Fruit fly (Drosophila melanogaster): ENCODE measurements around the gene CG5861.

CG5861 gene

DNA sequence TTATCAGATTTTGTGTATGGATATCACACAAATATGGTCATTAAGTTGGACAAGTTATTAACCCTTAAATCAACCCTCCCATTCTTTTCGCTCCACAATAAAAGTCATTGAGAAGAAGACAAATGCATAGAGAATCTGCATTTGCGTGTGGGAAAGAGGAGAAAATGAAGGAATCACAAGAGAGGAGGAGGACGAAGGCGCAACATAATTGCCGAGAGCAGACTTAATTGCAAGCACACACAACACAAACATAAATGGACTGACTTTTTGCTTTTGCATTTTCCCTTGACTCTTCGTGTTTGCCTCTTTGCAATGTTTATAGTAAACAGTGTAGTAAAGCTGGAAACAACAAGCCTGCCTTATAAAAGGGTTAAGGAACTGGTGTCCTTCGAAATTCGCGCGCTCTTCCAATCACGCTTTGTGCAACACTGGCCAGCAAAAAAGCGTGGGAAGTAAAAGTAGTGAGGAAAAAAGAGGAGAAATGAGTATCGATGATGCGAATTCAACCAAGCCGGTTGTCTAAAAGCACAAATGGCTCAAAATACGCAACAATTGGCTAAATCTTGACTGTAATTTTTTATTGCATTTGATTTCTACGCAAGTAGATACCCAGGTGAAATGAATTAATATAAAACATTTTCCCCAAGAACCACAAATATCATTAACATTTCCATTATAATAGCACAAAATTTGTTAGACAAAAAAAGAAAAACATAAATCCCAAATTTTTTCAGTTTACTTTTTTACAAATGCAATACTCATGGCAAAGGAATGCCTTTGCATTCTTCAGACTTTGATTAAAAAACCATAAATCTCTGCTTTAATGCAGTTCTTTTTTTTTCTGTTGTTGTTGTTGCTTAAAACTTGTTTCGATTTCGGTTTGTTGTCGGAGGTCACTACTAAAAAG is 39.7 kb downstream of the CG5861 start:
- TF ChIP-seq CG17801 (GFP tag; optimal IDR thresholded peaks at IDR 0.05; ENCODE audit: partially characterized antibody): no peak

DNA sequence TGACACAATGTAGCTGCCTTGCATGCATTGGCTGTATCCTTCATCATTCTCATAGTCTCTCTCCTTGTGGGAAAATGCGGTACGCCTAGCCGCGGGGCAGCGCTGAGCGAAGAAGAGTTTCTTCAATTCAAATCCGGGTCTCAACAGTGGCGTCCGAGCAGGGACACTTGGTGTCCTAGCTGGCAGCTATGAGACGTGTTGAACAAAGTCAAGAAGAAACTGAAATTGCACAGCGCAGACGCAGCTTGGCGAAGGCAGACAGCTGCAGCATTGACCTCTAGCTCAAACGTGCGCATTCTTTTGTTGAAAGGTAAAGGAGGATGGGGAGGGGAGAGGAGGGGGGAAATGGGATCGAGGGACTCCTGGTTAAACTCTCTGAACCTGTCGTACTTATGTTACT is 43.4 kb downstream of the CG5861 start:
- no peak for TF ChIP-seq CG17801 (GFP tag; optimal IDR thresholded peaks at IDR 0.05; ENCODE audit: partially characterized antibody)

DNA sequence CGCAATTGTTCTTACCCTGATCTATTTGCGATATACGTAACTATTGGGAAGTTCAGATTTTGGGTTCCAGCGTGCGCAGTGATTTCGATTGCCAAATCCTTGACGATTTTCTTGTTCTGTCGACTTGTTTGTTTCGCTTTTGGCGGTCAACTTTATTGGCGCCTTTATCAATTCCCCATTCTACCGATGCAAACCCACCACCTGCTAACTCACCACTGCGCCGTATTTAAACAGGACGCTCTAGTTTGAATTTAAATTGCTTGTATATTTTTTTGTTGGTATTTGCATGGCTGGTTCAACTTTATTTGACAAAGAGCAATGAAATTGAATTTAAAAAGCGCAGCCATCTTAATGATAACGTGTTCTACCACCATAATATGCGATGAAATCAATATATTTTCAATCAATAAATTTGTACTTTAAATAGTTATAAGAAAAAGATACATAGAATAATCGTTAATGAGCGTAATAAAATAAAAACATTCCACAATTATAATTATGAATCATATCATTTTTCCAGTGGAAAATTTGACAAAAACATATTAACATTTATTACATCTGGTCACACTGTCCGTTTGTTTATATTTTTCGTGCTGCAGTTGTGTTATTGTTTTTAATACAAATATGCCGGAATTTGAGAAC is 45.4 kb downstream of the CG5861 start, which contains the start of the genes twe and CG4935:
Gene twe, minus strand, starts transcription at position 302 of the 642 bp plus-strand sequence.
Gene CG4935, plus strand, starts transcription at position 566 of the 642 bp plus-strand sequence.
- no peak for TF ChIP-seq CG17801 (GFP tag; optimal IDR thresholded peaks at IDR 0.05; ENCODE audit: partially characterized antibody)

DNA sequence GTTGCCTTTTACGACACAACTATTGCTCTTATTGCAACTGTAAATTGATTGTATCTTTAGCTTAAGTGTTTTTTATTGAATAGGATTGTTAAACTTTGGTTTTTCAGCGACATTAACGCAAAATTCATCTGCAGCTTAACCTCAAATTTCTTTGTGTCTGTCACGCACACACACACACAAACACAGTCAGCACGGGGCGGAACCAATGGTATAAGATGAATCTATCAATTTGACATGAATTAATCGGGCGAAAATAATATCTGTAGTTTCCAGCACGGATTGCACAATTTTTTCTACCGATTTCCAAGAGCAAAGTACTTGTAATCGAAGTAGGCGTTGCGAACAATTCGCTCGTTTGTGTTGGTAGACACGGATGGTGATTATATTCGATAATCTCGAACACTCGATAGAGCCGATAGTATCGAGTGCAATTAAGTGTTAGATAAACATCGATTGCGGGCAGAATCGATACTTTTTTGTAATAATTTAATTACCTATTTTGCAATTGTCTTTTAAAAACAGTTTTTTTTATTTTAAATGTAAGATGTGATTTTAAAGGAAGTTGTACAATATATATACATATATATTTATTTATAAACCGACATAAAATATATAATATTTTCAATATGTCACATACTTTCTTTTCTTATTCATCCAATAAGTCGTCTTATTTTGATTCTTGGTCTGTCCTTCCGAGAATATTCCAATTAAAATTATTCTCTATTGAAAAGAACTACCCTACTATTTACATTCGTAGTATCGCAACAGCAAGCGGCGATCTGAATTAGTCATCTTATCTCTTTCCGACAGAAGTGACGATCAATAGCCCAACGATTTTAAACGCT is 49.6 kb downstream of the CG5861 start, which contains the start of the genes PRL-1 and EndoGI:
Gene PRL-1, minus strand, starts transcription at position 380 of the 845 bp plus-strand sequence.
Gene EndoGI, plus strand, starts transcription at position 462 of the 845 bp plus-strand sequence.
- peak; percentile 97 for TF ChIP-seq CG17801 (GFP tag; optimal IDR thresholded peaks at IDR 0.05; ENCODE audit: partially characterized antibody)

DNA sequence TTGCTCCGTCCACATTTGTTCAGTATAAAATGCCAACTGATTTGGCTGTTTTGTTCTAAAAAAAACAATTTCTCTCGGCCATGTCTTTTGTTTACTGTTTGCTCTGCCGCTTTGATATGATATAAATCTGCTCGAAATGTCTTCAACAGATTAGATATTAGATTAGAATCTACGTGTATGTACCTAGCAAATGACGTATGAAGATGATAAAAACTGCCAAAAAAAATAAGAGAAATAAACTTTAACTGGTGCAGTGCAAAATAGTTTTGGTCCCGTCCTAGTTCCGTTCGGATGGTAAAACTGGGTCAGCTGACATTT is 51.0 kb downstream of the CG5861 start:
- TF ChIP-seq CG17801 (GFP tag; optimal IDR thresholded peaks at IDR 0.05; ENCODE audit: partially characterized antibody): no peak
